Fruit fly (Drosophila melanogaster) S2 (cell line): Measurements from ENCODE around the gene Gyf.

Source experiments
- CG8478 ChIP-seq: fragments of >200 bp; optimal IDR thresholded peaks from 2 replicates; lab custom pipeline; 2018
- CTCF ChIP-seq, 2 experiments: fragments of >200 bp; optimal IDR thresholded peaks; 2 replicates each; lab custom pipeline; 2018

DNA sequence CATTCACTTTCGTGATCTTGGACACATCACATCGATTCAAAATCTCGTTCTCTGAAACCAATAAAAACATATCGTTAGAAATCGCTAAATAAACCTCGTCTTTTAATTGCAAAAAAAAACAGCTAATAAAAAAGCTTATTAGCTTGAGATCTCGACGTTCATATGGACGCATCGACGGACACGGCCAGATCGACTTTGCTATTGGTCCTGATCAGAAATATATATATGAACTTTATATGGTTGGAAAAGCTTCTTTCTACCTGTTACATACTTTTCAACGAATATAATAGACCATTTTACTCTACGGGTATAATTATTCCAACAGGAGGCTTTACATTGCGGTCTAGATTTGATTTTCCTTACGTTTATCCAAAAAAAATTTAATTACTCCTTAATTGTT lies 42.3 kb upstream of the Gyf start:
- TF ChIP-seq CG8478 (lab: Kevin White, UChicago) (no peak), CTCF (optimal IDR thresholded peaks at IDR 0.05; lab: Kevin White, UChicago) (no peak)
